Fruit fly (Drosophila melanogaster): ENCODE measurements around the gene CG1146.

- TF ChIP-seq CG14710 (tag; optimal IDR thresholded peaks at IDR 0.05) = no peak
- TF ChIP-seq CTCF (GFP tag; optimal IDR thresholded peaks at IDR 0.05) = no peak
Observed at dm6 chr3L:2476941-2477340, 11.7 kb upstream of the CG1146 start.
